Fruit fly (Drosophila melanogaster): ENCODE results near the gene Cyp1.
A peak's percentile ranks its signal among the peaks of the same experiment; 100 is the strongest.

Cyp1 gene

DNA sequence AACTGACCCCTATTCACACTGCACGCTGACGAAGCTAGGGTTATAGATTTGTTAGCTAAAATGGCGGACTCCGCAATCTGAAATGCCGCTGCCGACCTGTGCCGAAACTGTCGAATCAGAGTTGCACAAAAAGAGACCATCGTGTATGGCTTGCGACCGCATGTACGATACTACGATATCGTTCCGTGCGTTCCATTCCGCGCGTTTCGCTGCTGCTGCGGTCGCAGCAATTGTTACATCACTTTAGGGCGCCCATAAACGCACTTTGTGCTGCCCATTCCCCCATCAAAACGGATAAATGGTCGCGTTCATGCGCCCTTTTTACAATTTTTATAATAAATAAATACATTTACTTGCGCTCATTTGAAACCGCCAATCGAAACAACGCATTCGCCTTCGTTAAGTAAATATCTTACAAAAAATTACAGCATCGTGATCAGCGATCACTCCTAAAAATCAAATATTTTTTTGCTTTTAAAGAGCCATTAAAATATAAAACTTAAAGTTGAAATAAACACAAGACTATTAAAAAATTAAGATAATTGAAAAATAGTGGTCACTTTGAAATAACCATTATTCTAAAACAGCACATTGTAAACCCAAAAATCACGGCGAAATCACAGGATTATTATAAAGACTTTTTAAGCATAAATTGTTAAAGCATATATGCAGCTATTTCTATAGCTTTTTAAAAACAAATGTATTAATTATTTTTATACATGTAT is at the start of gene Cyp1:
Gene Cyp1, minus strand, starts transcription at position 174 of the 725 bp plus-strand sequence.
- no peak for TF ChIP-seq noc (tag; optimal IDR thresholded peaks at IDR 0.05)

DNA sequence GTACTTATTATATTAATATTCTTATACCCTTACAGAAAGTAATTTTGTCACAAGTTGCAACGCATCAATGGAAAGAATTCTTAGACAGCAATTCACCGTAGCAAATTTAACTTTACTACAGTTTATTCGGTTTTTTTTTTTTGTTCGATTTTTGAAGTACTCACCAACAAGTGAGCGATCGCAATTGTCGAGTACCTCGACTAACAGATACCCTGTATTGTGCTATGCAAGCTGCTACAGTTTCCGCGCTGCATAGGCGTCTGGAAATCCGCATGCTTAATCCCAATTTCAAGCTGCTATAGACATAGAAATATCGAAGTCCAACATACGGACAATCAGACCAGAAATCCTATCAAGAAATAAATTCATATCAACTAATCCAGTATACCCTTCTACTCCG is 48.4 kb upstream of the Cyp1 start:
- no peak for TF ChIP-seq noc (tag; optimal IDR thresholded peaks at IDR 0.05)

DNA sequence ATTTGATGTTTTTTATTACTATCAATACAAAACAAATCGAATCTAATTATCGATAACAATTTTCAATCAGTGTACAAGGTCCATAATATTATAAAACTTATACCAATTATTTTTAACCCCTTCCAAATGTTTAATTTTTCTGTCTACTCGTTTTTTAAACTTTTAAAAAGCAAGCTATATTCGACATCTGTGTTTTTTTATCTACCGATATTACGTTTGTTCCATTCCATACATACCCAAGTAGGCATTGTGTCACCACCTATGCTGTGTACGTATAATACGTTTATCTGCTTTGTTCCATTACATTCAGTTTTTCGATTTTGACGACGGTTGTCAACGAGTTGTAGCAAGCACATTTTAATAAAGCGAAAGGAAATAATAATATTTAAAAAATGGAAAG is 41.1 kb upstream of the Cyp1 start, which contains the start of gene nonA:
Gene nonA, plus strand, starts transcription at position 264 of the 400 bp plus-strand sequence.
- no peak for TF ChIP-seq noc (tag; optimal IDR thresholded peaks at IDR 0.05)

DNA sequence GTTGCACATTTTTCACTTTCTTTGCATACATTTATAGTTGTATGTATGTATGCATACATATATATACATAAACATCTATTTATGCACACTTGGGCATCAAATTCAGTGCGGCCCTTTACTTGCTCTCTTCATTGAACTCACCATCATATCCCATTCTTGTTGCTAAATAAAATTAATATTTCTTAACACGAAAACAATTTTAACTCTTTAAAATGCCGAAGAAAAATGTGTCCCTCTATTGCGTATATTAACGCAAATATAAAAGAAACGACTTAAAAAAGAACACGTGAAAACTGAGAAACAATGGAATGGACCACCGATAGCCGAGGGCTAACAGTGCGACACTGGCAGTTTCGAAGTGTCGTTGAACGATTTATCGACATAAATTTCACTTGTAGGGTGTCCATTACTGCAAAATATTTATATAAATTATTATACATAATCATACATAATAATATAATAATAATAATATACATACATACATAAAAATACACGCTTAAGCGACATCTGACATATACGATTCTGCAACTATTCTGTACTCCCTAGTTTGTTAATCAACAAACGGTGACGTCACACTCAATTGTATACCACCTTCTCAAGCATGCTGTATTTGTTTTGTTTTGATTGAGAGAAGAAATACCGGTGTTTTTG is 38.6 kb upstream of the Cyp1 start, which contains the start of the genes U2af50 and PIG-Q:
Gene U2af50, minus strand, starts transcription at position 370 of the 651 bp plus-strand sequence.
Gene PIG-Q, plus strand, starts transcription at position 474 of the 651 bp plus-strand sequence.
- TF ChIP-seq noc (tag; optimal IDR thresholded peaks at IDR 0.05): no peak

DNA sequence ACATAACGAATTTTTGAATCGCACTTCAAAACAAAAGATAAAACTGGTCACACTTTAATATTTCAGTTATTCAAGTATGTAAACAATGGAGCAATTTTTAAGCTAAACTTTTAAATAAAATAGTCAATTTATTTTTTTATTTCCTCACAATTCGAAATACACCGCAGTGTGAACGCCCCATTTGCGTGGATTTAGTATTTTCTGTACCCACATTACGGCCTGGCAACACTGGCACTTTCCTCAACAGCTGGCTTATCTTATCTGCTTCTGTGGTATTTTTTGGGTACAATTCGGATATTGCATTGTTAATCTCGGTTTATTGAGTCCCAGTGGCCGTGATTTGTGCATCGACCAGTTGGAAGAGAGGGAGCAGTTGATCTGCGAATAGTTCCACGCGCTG is 29.9 kb upstream of the Cyp1 start, which contains the start of gene sl:
Gene sl, plus strand, starts transcription at position 254 of the 400 bp plus-strand sequence.
- TF ChIP-seq noc (tag; optimal IDR thresholded peaks at IDR 0.05): no peak

DNA sequence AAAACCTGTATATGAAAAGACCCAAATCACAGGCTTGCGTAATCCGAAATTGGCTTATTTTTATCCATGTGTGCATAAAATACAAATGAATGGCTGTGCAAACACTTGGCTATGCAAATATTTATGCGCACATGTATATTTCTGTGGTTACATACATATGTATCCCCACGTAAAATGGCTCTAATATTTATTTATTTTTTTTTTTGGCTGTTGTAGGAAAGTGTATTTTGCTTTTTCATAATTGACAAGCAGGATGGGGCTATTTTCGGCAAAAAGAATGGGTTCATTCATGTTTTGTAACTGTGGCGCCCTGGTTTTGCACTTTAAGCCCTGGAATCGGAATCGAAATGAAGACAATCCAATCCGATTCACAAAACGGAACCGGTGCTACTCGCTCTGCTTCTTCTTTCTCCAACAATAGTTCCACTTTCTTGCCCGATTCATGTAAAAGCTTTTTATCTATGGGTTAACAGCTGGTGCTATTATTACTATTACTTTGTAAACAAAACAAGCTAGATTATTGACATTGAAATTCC is 15.0 kb upstream of the Cyp1 start:
- TF ChIP-seq noc (tag; optimal IDR thresholded peaks at IDR 0.05): peak; percentile 69

DNA sequence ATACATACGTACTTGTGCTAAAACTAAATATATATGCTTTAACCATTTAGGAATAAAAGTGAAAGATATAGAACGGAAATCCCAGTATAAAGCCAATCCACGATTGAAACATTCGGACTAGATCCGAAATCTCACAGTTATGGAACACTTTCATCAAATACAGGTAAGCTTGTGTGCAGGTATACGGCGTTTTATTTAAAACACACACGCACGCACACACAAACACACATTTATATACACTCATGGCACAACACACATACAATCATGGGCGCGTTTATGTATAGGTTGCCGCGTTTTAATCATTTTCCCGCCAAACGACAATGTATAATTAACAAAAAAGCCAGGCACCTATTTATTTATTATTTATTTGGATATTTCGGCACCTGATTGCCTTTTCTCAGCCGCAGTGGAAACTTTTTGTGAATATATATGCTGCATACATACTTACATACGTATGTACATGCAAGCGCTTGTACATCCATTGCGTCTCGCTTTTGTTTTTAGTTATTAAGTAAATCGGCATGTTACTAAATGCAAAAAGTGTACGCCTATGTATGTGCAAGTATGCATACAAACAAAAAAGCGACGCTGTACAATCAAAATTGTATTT is 14.2 kb upstream of the Cyp1 start:
- no peak for TF ChIP-seq noc (tag; optimal IDR thresholded peaks at IDR 0.05)

DNA sequence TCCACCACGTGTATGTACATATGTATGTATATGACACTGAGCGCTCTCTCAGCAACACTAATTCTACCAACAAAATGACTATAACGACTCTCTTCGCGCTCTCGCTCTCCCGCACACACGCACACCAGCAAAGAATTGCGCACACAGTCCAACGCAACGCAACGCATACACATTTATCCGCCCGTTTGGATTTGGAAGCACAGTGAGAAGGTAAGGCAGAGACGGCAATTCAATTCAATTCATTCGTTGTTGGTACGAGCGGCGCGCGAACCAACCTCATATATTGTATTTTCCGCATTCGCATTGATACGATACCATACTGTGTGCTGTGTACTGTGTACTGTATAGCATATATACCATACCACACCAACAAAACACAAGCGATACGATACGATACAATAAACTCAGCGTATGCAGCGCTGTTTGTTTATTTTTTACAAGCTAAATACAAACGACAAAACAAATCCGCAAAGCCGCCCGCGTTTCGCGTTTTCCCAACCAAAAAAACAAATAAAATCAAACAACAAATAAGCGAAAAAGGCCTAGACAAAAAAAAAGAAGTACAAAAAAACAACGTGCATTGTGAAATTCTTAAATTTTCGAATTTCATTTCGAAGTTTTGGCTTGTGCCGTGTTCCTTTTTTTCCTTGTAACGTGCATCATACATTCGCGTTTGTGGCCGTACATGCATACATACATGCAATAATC is 13.4 kb upstream of the Cyp1 start, which contains the start of the genes CG9921 and Dsp1:
Gene CG9921, minus strand, starts transcription at position 167 of the 708 bp plus-strand sequence.
Gene Dsp1, plus strand, starts transcription at position 179 of the 708 bp plus-strand sequence.
- no peak for TF ChIP-seq noc (tag; optimal IDR thresholded peaks at IDR 0.05)

DNA sequence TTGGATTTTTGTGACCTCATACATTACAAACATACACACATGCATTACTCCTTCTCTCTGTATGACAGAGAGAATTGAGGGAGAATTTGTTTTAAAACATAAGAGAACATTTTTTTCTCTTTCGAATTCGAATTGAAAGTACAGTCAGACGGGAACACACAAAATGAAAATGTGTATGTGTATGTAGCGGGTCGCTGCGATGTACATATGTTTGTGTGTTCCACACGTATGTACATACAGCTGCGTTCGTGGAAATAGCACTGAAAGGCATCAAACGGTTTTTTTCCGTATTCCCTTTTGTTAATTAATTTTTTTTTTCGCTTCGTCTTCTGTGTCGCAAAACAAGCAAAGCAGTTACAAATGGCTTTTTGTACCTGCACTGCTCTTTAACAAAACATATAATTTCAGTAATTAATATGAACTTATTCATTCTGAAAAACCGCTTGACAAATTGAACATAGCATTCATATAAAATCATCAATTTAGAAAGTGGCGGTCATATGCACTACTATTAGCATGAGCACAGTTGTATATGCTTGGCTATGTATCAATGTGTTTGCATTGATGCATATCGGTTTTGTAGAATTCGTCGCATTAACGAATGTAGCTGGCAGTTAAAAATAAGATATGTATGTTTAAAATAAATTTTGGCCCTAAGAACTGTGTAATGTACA is 12.6 kb upstream of the Cyp1 start:
- TF ChIP-seq noc (tag; optimal IDR thresholded peaks at IDR 0.05): peak; percentile 98

DNA sequence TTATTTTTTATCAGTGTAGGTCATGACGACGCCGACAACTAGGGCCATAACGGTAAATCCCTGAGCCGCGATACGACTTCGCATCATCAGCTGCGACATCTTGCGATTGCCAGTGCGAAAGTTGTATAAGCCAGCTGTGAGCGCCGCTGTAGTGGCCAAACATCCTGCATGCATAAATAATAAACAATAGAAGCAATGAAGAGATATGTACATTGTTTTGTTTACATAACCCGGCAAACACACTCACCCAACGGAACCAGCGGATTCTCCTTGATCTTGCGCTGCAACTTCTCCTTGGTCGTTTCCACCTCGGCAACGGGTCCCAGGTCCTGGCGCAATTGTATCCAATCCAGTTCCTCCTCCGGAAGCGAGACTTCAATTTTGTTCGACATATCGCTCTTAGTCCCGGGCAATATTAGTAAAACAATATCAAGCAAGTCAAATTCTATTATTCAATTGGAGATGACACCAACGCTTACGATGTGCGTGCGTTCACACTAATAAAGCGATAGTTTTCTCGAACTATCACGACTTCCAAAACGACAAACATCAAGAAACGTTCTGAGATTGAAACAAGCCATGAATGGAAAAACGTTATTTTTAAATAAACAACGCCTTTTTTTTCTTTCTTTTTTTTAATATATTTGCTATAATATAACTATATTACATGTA is 11.5 kb upstream of the Cyp1 start:
- TF ChIP-seq noc (tag; optimal IDR thresholded peaks at IDR 0.05): no peak

DNA sequence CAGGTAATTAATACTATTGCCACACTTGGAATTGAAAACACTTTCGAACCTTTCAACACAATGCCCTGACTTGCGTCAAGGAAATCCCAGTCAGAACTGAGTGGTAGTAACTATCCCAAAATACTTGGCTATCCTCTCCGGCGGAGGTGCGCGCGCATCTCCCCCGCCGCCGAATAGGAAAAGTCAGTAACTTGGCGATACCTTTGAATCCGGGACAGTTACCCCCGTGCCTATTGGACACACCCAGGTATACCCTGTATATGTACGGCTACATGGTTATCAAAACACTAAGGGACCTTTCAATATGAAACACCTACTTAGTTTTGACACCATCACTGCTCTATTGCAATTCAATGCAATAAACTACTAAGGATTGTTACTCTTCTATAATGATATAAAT is 10.5 kb upstream of the Cyp1 start, which contains the start of gene CG9919:
Gene CG9919, minus strand, starts transcription at position 101 of the 400 bp plus-strand sequence.
- TF ChIP-seq noc (tag; optimal IDR thresholded peaks at IDR 0.05): no peak

DNA sequence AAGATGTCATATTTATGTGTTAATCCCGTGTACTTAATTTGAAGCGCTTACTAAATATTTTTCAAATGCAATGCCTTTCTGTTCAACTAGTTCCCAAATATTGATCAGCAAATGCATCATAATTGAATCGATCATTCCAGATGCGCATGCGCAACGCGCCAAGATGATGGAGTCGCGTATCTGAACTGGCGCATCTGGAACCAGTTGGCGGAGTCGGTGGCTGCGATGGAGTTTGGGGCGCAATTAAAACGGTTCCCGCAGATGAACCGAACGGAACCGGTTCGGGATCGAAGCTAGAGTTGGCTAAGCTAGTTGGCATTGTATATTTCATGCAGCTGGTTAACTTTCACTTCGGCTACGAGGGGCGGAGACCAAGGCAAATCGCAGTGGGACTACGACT is 5.3 kb upstream of the Cyp1 start, which contains the start of gene CalpC:
Gene CalpC, plus strand, starts transcription at position 292 of the 400 bp plus-strand sequence.
- TF ChIP-seq noc (tag; optimal IDR thresholded peaks at IDR 0.05): no peak

DNA sequence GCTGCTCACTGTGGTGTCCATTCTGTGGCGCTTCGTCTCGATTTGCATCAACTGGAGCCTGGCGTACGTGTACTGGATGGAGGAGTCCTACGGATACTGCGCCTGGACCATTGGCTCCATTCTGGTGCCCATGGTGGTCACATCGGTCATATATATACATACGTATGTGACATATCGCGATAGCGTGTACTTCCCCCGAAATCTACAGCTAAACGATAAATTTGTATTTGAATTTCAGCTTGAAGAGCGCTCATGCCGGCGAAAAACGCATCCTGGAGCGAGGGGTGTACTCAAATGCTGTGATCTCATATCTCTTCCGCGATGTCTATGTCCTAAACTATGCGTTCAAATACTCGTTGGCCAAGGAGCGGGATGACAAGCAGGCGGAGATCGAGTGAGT is 3.4 kb upstream of the Cyp1 start:
- no peak for TF ChIP-seq noc (tag; optimal IDR thresholded peaks at IDR 0.05)

DNA sequence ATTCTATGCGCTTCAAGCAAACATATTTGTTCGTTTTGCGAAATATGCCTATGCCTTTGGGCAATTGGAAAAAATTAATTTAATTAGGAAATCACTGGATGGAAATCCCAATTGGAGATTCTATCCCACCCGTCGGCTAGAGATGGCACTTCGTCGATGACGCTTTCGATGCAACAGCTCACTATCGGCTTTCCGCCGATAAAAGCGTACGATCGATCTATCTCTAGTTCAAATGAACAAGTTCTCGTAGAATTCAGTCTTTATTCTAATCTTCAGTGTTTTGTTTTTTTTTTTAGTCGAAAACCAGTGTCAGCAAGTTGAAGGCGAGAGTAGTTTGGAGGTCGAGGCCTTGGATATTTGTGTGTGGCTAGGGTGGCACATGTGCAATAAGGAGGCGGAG is 2.9 kb upstream of the Cyp1 start, which contains the start of the genes CG9917 and CG32579:
Gene CG9917, minus strand, starts transcription at position 169 of the 400 bp plus-strand sequence.
Gene CG32579, plus strand, starts transcription at position 224 of the 400 bp plus-strand sequence.
- TF ChIP-seq noc (tag; optimal IDR thresholded peaks at IDR 0.05): no peak

Measured in whole organism, larva.